Worm (Caenorhabditis elegans) whole organism, young adult: ENCODE measurements around the gene mig-15.

Source experiments
- B0019.2 ChIP-seq: fragments of 200-800 bp; sonication (Bioruptor generic); conservative IDR thresholded peaks from 2 replicates; pipeline ENCODE4 v1.3.6; 2022; ENCODE audit warnings: missing genetic modification reagents, missing genetic modification characterization, missing compliant biosample characterization
- B0261.1 ChIP-seq: sonication (generic microtip); optimal IDR thresholded peaks from 2 replicates; lab custom pipeline; 2016; ENCODE audit warnings: mild to moderate bottlenecking, missing genetic modification characterization, moderate library complexity, missing compliant biosample characterization
- D2030.7 ChIP-seq: fragments of 200-800 bp; sonication (Bioruptor generic); IDR thresholded peaks from 2 replicates; pipeline ENCODE4 v1.3.6; 2022; ENCODE audit warnings: missing genetic modification reagents, missing genetic modification characterization, missing compliant biosample characterization
- F49E8.2 ChIP-seq: sonication (generic microtip); optimal IDR thresholded peaks from 3 replicates; lab custom pipeline; 2017; ENCODE audit warnings: missing genetic modification characterization, mild to moderate bottlenecking, missing compliant biosample characterization, antibody characterized with exemption, moderate library complexity; ENCODE audit not compliant: insufficient read depth
- akir-1 ChIP-seq: fragments of 200-800 bp; sonication (Bioruptor generic); optimal IDR thresholded peaks from 2 replicates; lab custom pipeline; 2018; ENCODE audit warnings: mild to moderate bottlenecking, missing genetic modification characterization, moderate library complexity, missing compliant biosample characterization
- attf-5 ChIP-seq: fragments of 200-800 bp; sonication (Bioruptor generic); optimal IDR thresholded peaks from 2 replicates; lab custom pipeline; 2018; ENCODE audit warnings: mild to moderate bottlenecking, missing genetic modification characterization, missing compliant biosample characterization
- attf-6 ChIP-seq: fragments of 200-800 bp; sonication (Bioruptor generic); IDR thresholded peaks from 2 replicates; pipeline ENCODE4 v1.3.6; 2022; ENCODE audit warnings: missing genetic modification reagents, missing genetic modification characterization, missing compliant biosample characterization
- cebp-1 ChIP-seq, 2 experiments: fragments of 200-800 bp in 1 of 2; sonication (Bioruptor generic) in 1 of 2; sonication (generic microtip) in 1 of 2; IDR thresholded peaks in 1 of 2; optimal IDR thresholded peaks in 1 of 2; 2 replicates each; pipeline versions ENCODE4 v1.3.6 to Lab custom; 2017 to 2022; ENCODE audit warnings: missing compliant biosample characterization in 2 of 2, missing genetic modification characterization in 2 of 2, mild to moderate bottlenecking in 1 of 2, missing genetic modification reagents in 1 of 2, moderate library complexity in 1 of 2
- ceh-100 ChIP-seq: fragments of 200-800 bp; sonication (Bioruptor generic); IDR thresholded peaks from 2 replicates; pipeline ENCODE4 v1.3.6; 2022; ENCODE audit warnings: missing genetic modification reagents, missing genetic modification characterization, missing compliant biosample characterization
- ceh-58 ChIP-seq: fragments of 200-800 bp; sonication (Bioruptor generic); IDR thresholded peaks from 2 replicates; pipeline ENCODE4 v1.3.6; 2022; ENCODE audit warnings: missing genetic modification characterization, missing compliant biosample characterization
- ceh-91 ChIP-seq: fragments of 200-800 bp; sonication (Bioruptor generic); IDR thresholded peaks from 2 replicates; pipeline ENCODE4 v1.3.6; 2022; ENCODE audit warnings: missing genetic modification reagents, missing genetic modification characterization, missing compliant biosample characterization
- chd-7 ChIP-seq: sonication (generic microtip); optimal IDR thresholded peaks from 2 replicates; lab custom pipeline; 2016; ENCODE audit warnings: mild to moderate bottlenecking, missing genetic modification characterization, moderate library complexity, missing compliant biosample characterization
- dox-1 ChIP-seq: fragments of 200-800 bp; sonication (Bioruptor generic); IDR thresholded peaks from 2 replicates; pipeline ENCODE4 v1.3.6; 2022; ENCODE audit warnings: missing genetic modification reagents, missing genetic modification characterization, missing compliant biosample characterization
- dpl-1 ChIP-seq: fragments of 150-350 bp; optimal IDR thresholded peaks from 2 replicates; lab custom pipeline; 2014; ENCODE audit warnings: missing biosample characterization, missing genetic modification reagents, missing genetic modification characterization
- efl-1 ChIP-seq: fragments of 150-350 bp; optimal IDR thresholded peaks from 2 replicates; lab custom pipeline; 2014; ENCODE audit warnings: missing biosample characterization, missing genetic modification reagents, missing genetic modification characterization
- egl-18 ChIP-seq: fragments of 200-800 bp; sonication (Bioruptor generic); IDR thresholded peaks from 2 replicates; pipeline ENCODE4 v1.3.6; 2022; ENCODE audit warnings: missing genetic modification reagents, missing genetic modification characterization, missing compliant biosample characterization
- egl-44 ChIP-seq: fragments of 200-800 bp; sonication (Bioruptor generic); IDR thresholded peaks from 2 replicates; pipeline ENCODE4 v1.3.6; 2022; ENCODE audit warnings: missing genetic modification reagents, missing genetic modification characterization, missing compliant biosample characterization
- egrh-3 ChIP-seq: fragments of 200-800 bp; sonication (Bioruptor generic); IDR thresholded peaks from 2 replicates; pipeline ENCODE4 v1.3.6; 2022; ENCODE audit warnings: missing genetic modification reagents, missing genetic modification characterization, missing compliant biosample characterization
- ets-4 ChIP-seq: fragments of 200-800 bp; sonication (Bioruptor generic); optimal IDR thresholded peaks from 2 replicates; lab custom pipeline; 2018; ENCODE audit warnings: mild to moderate bottlenecking, missing genetic modification characterization, missing compliant biosample characterization
- fkh-3 ChIP-seq: sonication (generic microtip); optimal IDR thresholded peaks from 2 replicates; lab custom pipeline; 2016; ENCODE audit warnings: mild to moderate bottlenecking, missing genetic modification characterization, missing compliant biosample characterization
- hlh-12 ChIP-seq: sonication (generic microtip); optimal IDR thresholded peaks from 2 replicates; lab custom pipeline; 2016; ENCODE audit warnings: missing genetic modification characterization, missing compliant biosample characterization
- hmg-1.2 ChIP-seq: fragments of 200-800 bp; sonication (Bioruptor generic); IDR thresholded peaks from 2 replicates; pipeline ENCODE4 v1.3.6; 2022; ENCODE audit warnings: missing genetic modification reagents, missing genetic modification characterization, missing compliant biosample characterization
- hmg-20 ChIP-seq: fragments of 200-800 bp; sonication (Bioruptor generic); IDR thresholded peaks from 2 replicates; pipeline ENCODE4 v1.3.6; 2022; ENCODE audit warnings: missing genetic modification reagents, missing genetic modification characterization, missing compliant biosample characterization
- lag-1 ChIP-seq: fragments of 200-800 bp; sonication (Bioruptor generic); IDR thresholded peaks from 2 replicates; pipeline ENCODE4 v1.3.6; 2022; ENCODE audit warnings: missing genetic modification reagents, missing genetic modification characterization, missing compliant biosample characterization
- let-526 ChIP-seq: fragments of 200-800 bp; sonication (Bioruptor generic); IDR thresholded peaks from 2 replicates; pipeline ENCODE4 v1.3.6; 2022; ENCODE audit warnings: missing genetic modification reagents, missing genetic modification characterization, missing compliant biosample characterization
- lin-40 ChIP-seq: sonication (generic microtip); optimal IDR thresholded peaks from 2 replicates; lab custom pipeline; 2016; ENCODE audit warnings: missing genetic modification characterization, mild to moderate bottlenecking, missing compliant biosample characterization, missing genotype, missing genetic modification reagents
- madf-6 ChIP-seq: fragments of 200-800 bp; sonication (Bioruptor generic); IDR thresholded peaks from 2 replicates; pipeline ENCODE4 v1.3.6; 2022; ENCODE audit warnings: missing genetic modification reagents, missing genetic modification characterization, missing compliant biosample characterization
- mcd-1 ChIP-seq: fragments of 200-800 bp; sonication (Bioruptor generic); IDR thresholded peaks from 2 replicates; pipeline ENCODE4 v1.3.6; 2022; ENCODE audit warnings: missing genetic modification reagents, missing genetic modification characterization, missing compliant biosample characterization
- mxl-1 ChIP-seq: sonication (generic microtip); optimal IDR thresholded peaks from 2 replicates; lab custom pipeline; 2016; ENCODE audit warnings: missing genetic modification characterization, missing compliant biosample characterization
- nfya-2 ChIP-seq: fragments of 200-800 bp; sonication (Bioruptor generic); IDR thresholded peaks from 2 replicates; pipeline ENCODE4 v1.3.6; 2022; ENCODE audit warnings: missing genetic modification reagents, missing genetic modification characterization, missing compliant biosample characterization
- nfyb-1 ChIP-seq: fragments of 200-800 bp; sonication (Bioruptor generic); IDR thresholded peaks from 2 replicates; pipeline ENCODE4 v1.3.6; 2022; ENCODE audit warnings: missing genetic modification reagents, missing genetic modification characterization, missing compliant biosample characterization
- nhr-80 ChIP-seq: sonication (generic microtip); optimal IDR thresholded peaks from 2 replicates; lab custom pipeline; 2016; ENCODE audit warnings: missing genetic modification characterization, missing compliant biosample characterization
- rcor-1 ChIP-seq: fragments of 200-800 bp; sonication (Bioruptor generic); IDR thresholded peaks from 2 replicates; pipeline ENCODE4 v1.3.6; 2022; ENCODE audit warnings: missing genetic modification reagents, missing genetic modification characterization, missing compliant biosample characterization
- snpc-1.1 ChIP-seq: sonication (generic microtip); optimal IDR thresholded peaks from 2 replicates; lab custom pipeline; 2017; ENCODE audit warnings: missing genetic modification characterization, mild to moderate bottlenecking, missing compliant biosample characterization, antibody characterized with exemption, moderate library complexity, missing genotype, missing genetic modification reagents; ENCODE audit not compliant: insufficient read depth
- tbp1 ChIP-seq: fragments of 200-800 bp; sonication (Bioruptor generic); optimal IDR thresholded peaks from 2 replicates; lab custom pipeline; 2018; ENCODE audit warnings: mild to moderate bottlenecking, missing genetic modification characterization, missing compliant biosample characterization
- zfh-2 ChIP-seq: fragments of 200-800 bp; sonication (Bioruptor generic); conservative IDR thresholded peaks from 2 replicates; pipeline ENCODE4 v1.3.6; 2022; ENCODE audit warnings: missing genetic modification reagents, missing genetic modification characterization, missing compliant biosample characterization
- ztf-3 ChIP-seq: fragments of 200-800 bp; sonication (Bioruptor generic); optimal IDR thresholded peaks from 2 replicates; lab custom pipeline; 2018; ENCODE audit warnings: mild to moderate bottlenecking, missing genetic modification characterization, missing compliant biosample characterization

Gene mig-15

DNA sequence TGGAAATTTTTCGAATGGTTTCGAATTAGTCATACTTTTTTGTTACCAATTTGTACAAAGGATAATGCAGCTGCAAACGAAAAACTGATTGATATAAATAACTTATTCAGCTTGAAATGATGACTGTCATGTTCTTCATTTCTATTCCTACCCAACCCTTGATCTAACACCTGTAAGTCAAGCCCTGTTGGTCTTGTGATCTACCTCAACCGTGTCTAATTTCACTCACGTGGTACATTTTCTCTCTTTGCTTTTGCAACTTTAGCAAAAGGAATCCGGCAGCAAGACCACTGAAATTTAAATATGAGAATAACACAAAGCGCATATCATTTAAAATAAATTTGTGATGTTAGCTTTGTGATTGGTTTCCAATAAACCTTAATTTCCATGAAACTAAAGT is 24.4 kb downstream of the mig-15 start (continued):
- TF ChIP-seq akir-1 (GFP tag; lab: Kevin White, UChicago): no peak
- TF ChIP-seq let-526 (GFP tag; lab: Robert Waterston, UW): no peak
- TF ChIP-seq ceh-58 (GFP tag; lab: Robert Waterston, UW): no peak
- TF ChIP-seq egl-44 (GFP tag; lab: Robert Waterston, UW): no peak
- TF ChIP-seq nfya-2 (GFP tag; lab: Robert Waterston, UW): no peak
- no peak for TF ChIP-seq nfyb-1 (GFP tag; lab: Robert Waterston, UW)

DNA sequence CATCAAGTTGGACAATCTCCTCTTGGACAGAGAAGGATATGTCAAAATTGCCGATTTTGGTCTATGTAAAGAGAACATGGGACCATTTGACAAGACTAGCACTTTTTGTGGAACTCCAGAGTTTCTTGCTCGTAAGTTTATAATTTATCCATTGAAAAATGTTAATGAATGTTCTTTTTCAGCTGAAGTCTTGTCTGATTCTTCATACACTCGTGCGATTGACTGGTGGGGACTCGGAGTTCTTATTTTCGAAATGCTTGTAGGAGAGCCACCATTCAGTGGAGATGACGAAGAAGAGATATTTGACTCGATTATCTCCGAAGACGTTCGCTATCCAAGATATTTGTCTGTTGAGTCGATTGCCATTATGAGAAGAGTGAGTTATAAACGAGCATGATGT is 27.3 kb downstream of the mig-15 start:
- TF ChIP-seq egl-18 (GFP tag; lab: Robert Waterston, UW) (no peak), ceh-100 (no peak), lin-40 (tag; lab: Kevin White, UChicago) (no peak), rcor-1 (GFP tag; lab: Robert Waterston, UW) (no peak), ceh-58 (GFP tag; lab: Robert Waterston, UW) (no peak), attf-6 (GFP tag; lab: Robert Waterston, UW) (no peak), fkh-3 (tag; lab: Kevin White, UChicago) (no peak), mcd-1 (GFP tag; lab: Robert Waterston, UW) (no peak), egrh-3 (GFP tag; lab: Robert Waterston, UW) (no peak), ztf-3 (no peak), hlh-12 (tag; lab: Kevin White, UChicago) (no peak), tbp1 (GFP tag; lab: Kevin White, UChicago) (no peak), lag-1 (GFP tag; lab: Robert Waterston, UW) (no peak)

DNA sequence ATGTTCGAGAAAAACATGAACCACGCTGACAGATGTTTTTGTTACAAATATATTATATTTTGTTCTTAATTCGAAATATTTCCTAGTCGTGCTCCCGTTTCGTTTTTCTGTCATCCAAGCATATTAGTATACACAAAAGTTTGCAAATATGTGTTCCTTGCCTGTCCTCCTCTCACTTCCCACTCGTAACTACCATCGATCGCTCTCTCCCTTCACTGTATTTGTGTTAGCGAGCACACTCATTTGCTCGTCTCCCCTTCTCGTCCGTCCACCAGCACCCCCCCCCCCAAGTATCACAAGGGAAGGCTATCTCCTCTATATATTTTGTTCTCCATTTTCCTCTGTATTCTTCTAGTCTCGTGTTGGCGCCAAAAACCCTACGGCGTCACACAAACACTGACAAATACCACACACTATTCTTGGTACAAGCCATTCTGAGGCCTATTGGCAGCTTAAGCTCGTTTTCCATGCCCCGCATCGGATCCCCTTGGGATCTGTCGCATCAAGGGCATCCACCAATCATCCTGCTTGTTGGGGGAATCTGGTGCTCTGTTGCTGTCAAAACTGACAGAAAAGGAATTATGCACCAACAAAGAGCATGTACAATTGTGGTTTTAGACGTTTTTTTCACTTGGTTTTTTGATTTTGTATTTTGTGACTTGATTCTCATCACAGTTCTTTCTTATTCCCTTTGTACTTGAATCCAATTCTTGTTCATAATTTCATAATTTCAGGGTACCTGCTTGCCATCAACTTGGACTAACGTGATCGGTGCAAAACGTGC is 31.8 kb downstream of the mig-15 start, which contains the start of gene pkn-1:
Gene pkn-1, plus strand, starts transcription at position 734 of the 784 bp plus-strand sequence.
- TF ChIP-seq nhr-80 (tag; lab: Kevin White, UChicago) (peak; percentile 21), D2030.7 (GFP tag; lab: Robert Waterston, UW) (no peak), egrh-3 (GFP tag; lab: Robert Waterston, UW) (peak; percentile 39; the same call in 1 of the 2 replicates), zfh-2 (GFP tag; lab: Robert Waterston, UW) (peak; percentile 43; the same call in 1 of the 2 replicates), dox-1 (peak; percentile 30; the same call in 1 of the 2 replicates), chd-7 (tag; lab: Kevin White, UChicago) (peak; percentile 45)

DNA sequence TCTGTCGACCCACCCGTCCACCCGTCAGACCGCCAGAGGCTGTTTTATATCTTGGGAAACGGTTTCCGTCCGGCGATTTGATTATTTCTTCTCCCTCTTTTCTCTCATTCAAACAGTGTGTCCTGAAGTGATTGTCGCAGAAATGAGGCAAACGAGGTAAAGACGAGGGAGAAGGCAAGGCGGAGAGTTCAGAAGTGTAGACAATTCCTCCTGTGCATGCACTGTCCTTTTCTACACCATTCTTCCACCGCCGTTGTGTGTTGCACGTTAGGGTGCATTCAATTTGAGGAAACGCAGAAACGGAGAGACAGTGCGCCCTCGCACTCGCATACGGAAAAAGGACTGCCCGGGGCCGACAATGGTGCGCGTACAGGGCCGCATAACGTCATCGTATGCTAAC is 32.8 kb downstream of the mig-15 start:
- TF ChIP-seq cebp-1 (GFP tag; IDR thresholded peaks at IDR 0.05; lab: Robert Waterston, UW): no peak
- peak; percentile 30 for TF ChIP-seq cebp-1 (tag; optimal IDR thresholded peaks at IDR 0.05; lab: Kevin White, UChicago)
- no peak for TF ChIP-seq B0019.2 (GFP tag; lab: Robert Waterston, UW)
- TF ChIP-seq dox-1: peak; percentile 81
- no peak for TF ChIP-seq tbp1 (GFP tag; lab: Kevin White, UChicago)
- TF ChIP-seq nfyb-1 (GFP tag; lab: Robert Waterston, UW): 0 out of 2 replicates have a peak, but pooled peaks have one; percentile 20
- peak; percentile 54; the same call in 1 of the 2 replicates for TF ChIP-seq hmg-1.2 (GFP tag; lab: Robert Waterston, UW)
- TF ChIP-seq ets-4 (GFP tag; lab: Kevin White, UChicago): peak; percentile 77
- TF ChIP-seq nhr-80 (tag; lab: Kevin White, UChicago): peak; percentile 81
- peak; percentile 3 for TF ChIP-seq attf-5
- TF ChIP-seq madf-6 (GFP tag; lab: Robert Waterston, UW): 0 out of 2 replicates have a peak, but pooled peaks have one; percentile 7

DNA sequence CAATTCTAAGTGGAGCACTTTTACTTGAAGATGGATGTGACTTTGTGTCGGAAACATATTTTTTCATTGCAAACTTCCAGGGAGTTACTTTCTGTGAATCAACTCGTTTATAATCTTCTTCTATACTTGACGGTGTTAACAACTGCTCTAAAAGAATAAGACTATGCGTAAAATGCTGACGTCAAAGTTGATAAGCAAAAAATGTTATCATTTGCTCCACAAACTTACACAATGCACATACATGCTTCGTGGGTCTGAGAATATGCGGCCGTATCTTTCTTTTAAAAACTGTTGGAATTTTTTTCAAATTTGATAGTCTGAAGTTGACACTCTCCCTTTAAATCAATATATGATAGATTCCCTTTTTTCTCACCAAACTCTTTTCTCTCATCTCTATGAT is 33.3 kb downstream of the mig-15 start:
- TF ChIP-seq F49E8.2 (tag; lab: Kevin White, UChicago) (no peak), let-526 (GFP tag; lab: Robert Waterston, UW) (no peak), ceh-91 (GFP tag; lab: Robert Waterston, UW) (no peak), efl-1 (GFP tag; lab: Kevin White, UChicago) (no peak), mxl-1 (tag; lab: Kevin White, UChicago) (no peak), hlh-12 (tag; lab: Kevin White, UChicago) (no peak), dpl-1 (GFP tag; lab: Kevin White, UChicago) (no peak), hmg-20 (no peak), snpc-1.1 (tag; lab: Kevin White, UChicago) (no peak), B0261.1 (no peak), mcd-1 (GFP tag; lab: Robert Waterston, UW) (no peak)
